Fruit fly (Drosophila melanogaster): Measurements from ENCODE around the gene CG11878.

DNA sequence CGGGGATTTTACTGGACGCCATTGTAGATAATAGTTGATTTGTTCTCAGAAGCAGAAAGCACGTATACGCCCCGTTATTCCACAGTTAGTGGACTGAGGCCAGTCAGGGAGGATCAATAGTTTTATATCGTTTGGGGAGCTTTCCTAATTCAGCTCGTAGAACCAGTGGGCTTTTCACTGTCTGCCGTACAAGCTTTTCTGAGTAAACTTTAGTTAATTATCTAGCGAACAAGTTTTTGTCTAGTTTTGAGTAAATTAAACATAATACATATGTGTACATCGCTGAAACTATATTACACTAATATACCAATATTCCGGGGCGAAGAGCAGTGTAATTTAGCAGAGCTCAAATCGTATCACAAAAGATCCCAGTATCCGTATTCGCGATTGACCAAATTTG lies 49.0 kb downstream of the CG11878 start, which contains the start of gene CG10562:
- no peak for TF ChIP-seq CG2120 (GFP tag; optimal IDR thresholded peaks at IDR 0.05)
- no peak for TF ChIP-seq az2 (GFP tag; optimal IDR thresholded peaks at IDR 0.05)
- TF ChIP-seq Stat92E (GFP tag; optimal IDR thresholded peaks at IDR 0.05), result no peak
- TF ChIP-seq CG1832 (GFP tag; optimal IDR thresholded peaks at IDR 0.05), result no peak
